Worm (Caenorhabditis elegans) whole organism, dauer: ENCODE measurements around the gene hsd-3.

Experiments used
- unc-62 ChIP-seq: sonication (generic microtip); optimal IDR thresholded peaks from 2 replicates; lab custom pipeline; 2017; ENCODE audit warnings: missing biosample characterization, missing genetic modification reagents, missing genetic modification characterization

hsd-3 gene

DNA sequence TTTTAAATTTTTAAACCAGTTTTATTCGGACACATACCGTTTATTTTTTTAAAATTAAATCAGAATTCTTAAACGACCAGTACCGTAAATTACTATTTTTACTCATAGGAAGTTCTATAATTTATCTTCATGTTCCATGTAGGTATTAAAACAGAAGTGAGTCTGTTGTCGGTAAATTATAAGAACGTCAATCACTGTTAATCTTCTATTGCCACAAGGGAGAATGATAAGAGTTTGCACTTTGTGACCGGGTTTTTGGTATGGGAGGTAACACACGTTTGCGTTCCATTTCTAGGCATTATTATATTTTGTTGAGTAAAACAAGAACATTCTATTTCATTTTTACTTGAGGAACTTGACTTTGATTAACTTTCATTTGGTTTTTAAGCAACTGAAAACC, at the start of gene hsd-3:
Gene hsd-3 (plus strand): TSS at position 301 of the 400 bp plus-strand sequence.
- no peak for TF ChIP-seq unc-62 (GFP tag; lab: Kevin White, UChicago)

DNA sequence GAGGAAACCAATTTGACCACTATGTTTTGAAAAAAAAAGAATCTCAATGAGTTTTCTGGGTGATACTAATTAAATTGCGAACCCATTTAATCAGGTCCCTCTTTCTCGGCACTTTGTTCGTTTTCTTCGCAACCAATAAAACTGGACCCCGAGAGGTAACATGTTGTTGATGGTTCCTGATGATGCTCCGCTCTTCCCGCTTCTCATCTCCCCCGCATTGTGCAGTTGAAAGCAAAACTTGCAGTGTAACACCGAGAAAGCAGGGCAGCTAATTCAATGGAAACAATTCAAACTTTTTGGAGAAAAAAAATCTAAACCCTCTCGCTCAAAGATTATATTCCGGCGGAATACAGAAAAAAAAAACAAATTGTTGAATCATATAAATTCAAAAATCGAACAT, 49.7 kb upstream of the hsd-3 start:
- no peak for TF ChIP-seq unc-62 (GFP tag; lab: Kevin White, UChicago)

- TF ChIP-seq unc-62 (GFP tag; lab: Kevin White, UChicago), result no peak
Observed at ce11 chrX:4960422-4960821, 48.7 kb upstream of the hsd-3 start, which contains the start of gene act-4. Gene act-4, plus strand, starts transcription at chrX:4960621.

ce11 chrX:4960910-4961680, 48.0 kb upstream of the hsd-3 start:
- no peak for TF ChIP-seq unc-62 (GFP tag; lab: Kevin White, UChicago)

DNA sequence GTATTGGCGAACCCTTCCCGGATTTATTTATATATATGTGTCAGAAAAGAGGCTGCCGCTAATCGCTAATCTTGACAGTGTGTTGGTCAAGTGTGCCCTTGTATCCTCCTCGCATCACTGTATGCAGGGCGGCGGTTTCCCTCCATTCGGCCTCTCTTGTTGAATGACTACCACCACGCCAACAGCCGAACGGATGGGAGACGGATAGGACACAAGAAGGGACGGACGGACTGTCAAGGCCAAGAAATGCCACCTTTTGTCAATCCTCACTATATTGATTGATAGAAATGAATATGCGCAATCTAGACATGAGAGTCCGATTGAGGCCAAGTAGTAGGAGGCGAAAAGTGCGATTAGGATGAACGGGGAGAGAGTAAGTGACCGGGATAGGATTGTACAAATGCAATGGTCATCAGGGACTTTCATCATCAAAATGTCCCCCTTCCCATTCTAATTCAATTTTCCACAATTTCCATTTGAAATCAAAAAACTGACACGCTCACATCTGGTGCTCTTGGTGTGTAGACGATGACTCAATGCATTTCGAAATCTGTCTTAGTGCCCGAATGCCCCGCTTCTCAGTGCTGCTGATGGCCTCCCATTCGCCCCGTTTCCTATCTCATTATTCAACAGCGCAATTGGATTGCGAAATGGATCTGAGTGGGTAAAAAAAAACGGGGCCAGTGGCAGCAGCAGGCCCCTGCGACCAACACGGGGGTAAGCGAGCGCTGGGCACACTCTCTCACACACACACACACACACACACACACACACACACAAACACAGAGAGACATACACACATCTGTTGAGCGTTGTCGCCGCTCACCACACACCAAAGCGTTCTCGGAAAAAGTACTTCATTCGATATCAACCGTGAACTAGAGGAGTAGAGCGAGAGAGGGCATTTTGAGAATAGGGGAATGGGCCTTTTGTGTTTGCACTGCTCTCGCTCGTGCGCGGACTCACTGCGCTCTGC, 47.1 kb upstream of the hsd-3 start:
- no peak for TF ChIP-seq unc-62 (GFP tag; lab: Kevin White, UChicago)

DNA sequence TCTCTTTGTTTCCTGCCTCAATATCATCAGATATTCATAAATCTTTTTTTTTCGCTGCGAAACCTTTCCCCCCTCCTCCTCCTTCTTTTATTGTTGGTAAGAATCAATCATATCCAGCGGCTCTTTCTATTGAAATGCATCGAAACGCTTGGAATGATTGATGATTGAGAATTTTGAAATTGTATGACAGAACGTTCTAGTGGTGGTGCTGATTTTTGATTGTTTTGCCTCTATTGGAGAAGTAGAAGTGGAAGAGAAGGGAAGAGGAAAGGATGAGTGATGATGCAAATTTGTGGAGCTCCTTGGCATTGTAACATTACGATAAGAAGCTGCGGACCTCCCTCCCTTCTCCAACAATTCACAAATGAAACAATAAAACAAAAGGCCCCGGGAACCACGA, 43.5 kb upstream of the hsd-3 start:
- no peak for TF ChIP-seq unc-62 (GFP tag; lab: Kevin White, UChicago)

DNA sequence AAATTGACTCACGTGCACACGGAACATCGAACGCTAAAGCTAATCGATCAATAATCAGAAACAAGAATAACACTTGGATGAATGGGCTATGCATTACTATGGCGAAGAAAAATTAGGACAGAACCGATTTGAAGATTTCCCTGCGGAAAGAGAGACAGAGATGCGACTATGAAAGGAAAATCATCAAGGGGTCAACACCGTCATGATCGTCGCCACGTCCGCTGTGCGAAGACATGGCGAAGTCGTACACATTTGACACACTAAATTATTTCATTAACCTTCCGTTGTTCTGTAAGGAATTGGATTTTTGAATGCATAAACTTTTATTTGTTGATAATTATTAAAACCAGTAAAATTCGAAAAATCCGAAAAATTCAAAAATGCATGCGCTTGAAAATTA, 39.9 kb upstream of the hsd-3 start, which contains the start of gene M03F4.6:
Gene M03F4.6 (minus strand): TSS at position 101 of the 400 bp plus-strand sequence.
- no peak for TF ChIP-seq unc-62 (GFP tag; lab: Kevin White, UChicago)

DNA sequence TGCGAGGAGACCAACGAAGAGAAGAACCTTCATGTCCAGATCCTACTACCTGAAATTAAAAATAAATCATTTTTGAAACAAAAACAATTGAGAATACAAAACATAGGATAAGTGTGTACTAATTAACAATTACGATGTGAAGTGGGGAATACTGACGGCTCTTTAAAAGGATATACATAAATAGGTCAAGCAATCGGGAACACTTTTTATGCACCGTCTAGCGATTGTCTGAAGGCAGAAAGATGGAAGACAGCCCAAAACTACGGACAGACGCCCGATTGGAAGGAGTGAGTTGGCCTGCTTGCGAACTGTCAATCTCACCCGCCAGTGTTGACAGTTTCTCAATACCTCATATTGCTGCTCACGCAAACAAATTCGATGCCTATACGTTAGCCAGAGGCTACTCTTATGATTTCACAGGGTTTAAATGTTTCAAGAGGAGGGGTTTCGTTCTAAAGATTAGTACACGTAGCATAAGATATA, 38.2 kb upstream of the hsd-3 start, which contains the start of gene calu-1:
Gene calu-1 (minus strand): TSS at position 51 of the 483 bp plus-strand sequence.
- TF ChIP-seq unc-62 (GFP tag; lab: Kevin White, UChicago), result no peak

DNA sequence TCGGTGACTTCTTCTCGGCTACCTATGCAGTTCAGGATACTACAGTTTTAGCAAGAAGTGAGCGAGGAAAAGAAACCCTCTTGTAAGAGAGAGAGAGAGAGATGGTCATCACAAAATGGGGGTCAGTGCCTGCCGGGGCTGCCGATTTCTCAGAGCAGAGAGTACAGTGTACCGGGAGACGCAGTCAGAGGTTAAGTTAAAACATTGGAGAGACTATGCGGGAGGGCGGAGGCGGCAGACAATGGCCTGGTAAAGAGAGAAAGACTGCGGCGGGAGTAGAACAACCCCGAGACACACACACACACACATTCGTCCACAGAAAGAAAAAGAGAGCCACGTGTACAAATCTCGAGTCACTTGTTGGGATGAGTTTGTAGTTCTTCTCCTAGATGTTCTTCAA, 37.7 kb upstream of the hsd-3 start:
- TF ChIP-seq unc-62 (GFP tag; lab: Kevin White, UChicago), result no peak

ce11 chrX:4972039-4972581, 37.0 kb upstream of the hsd-3 start:
- no peak for TF ChIP-seq unc-62 (GFP tag; lab: Kevin White, UChicago)

DNA sequence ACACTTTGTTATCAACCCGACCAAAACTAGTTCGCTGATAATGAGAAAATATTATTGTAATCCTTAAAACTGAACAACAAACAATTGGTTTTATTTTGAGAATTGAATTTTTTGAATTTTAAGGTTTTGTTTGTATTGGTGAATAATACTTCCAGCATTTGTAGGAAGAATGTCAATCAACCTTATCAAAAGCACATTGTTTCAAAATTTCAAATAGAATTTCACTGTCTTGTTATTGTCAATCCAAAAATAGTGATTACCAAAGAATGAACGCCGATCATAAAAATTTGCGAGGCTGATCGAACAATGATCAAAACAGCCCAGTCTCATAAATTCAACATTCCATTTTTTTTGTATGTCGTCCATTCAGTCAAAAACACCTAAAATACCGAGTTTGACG, 34.6 kb upstream of the hsd-3 start:
- TF ChIP-seq unc-62 (GFP tag; lab: Kevin White, UChicago), result no peak

DNA sequence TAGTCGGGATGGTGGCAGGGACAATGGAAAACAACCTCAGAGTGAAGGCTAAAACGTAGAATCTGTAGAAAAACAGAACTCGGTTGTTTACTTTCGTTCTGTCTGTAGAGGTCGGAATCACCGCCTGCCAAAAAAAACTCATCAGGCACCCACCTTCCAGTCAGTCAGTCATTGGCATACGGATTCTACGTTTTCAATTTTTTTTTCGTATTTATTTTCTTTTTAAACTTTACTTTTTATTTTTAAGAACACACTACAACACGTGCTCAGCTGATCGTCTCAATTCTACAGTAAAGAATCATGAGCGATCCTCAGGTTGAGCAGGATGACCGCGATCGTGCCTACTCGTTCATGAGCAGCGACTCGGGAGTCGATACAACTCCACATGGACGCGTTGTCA, 32.6 kb upstream of the hsd-3 start, which contains the start of gene lfi-1:
Gene lfi-1 (plus strand): TSS at position 301 of the 400 bp plus-strand sequence.
- TF ChIP-seq unc-62 (GFP tag; lab: Kevin White, UChicago), result no peak

ce11 chrX:4978103-4978502, 31.0 kb upstream of the hsd-3 start:
- no peak for TF ChIP-seq unc-62 (GFP tag; lab: Kevin White, UChicago)

- no peak for TF ChIP-seq unc-62 (GFP tag; lab: Kevin White, UChicago)
Observed at ce11 chrX:4979060-4979459, 30.0 kb upstream of the hsd-3 start.

DNA sequence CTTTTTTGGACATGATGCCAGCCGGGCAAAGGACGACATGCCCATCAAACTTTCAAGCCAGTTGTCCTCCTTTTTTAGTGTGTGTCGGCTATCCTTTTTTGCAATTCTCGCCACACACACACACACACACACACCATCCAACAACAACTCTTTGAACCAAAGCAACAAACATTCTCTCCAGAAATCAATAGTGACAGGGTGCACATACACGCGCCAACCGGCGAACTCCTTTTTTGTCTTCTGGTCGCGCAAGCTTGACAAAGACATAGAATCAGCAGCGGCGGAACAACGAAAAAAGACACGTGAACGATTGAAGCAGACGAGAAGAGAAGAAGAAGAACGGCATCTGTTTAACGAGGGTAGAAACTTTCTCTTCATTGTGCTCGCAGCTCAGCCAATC, 28.0 kb upstream of the hsd-3 start:
- no peak for TF ChIP-seq unc-62 (GFP tag; lab: Kevin White, UChicago)
